Fruit fly (Drosophila melanogaster): Measurements from ENCODE around the gene CG12728.

- TF ChIP-seq Myc (optimal IDR thresholded peaks at IDR 0.05) (no peak), foxo (GFP tag; optimal IDR thresholded peaks at IDR 0.05) (no peak), Dfd (GFP tag; optimal IDR thresholded peaks at IDR 0.05) (no peak), usp (GFP tag; optimal IDR thresholded peaks at IDR 0.05) (no peak), br (GFP tag; optimal IDR thresholded peaks at IDR 0.05) (no peak), Dif (GFP tag; optimal IDR thresholded peaks at IDR 0.05; ENCODE audit: partially characterized antibody) (no peak), h (GFP tag; optimal IDR thresholded peaks at IDR 0.05) (no peak), fru (GFP tag; optimal IDR thresholded peaks at IDR 0.05) (no peak), psq (GFP tag; optimal IDR thresholded peaks at IDR 0.05) (no peak), dmrt93B (GFP tag; optimal IDR thresholded peaks at IDR 0.05) (no peak), Hr83 (GFP tag; optimal IDR thresholded peaks at IDR 0.05; ENCODE audit: poor library complexity, severe bottlenecking) (no peak), OdsH (GFP tag; optimal IDR thresholded peaks at IDR 0.05) (no peak), Abd-B (GFP tag; optimal IDR thresholded peaks at IDR 0.05) (no peak), HLH106 (tag; optimal IDR thresholded peaks at IDR 0.05) (no peak)
These were observed 14.4 kb downstream of the CG12728 start for dm6 chrX:5956646-5957441.
